Fruit fly (Drosophila melanogaster): ENCODE measurements around the gene Pink1.

DNA sequence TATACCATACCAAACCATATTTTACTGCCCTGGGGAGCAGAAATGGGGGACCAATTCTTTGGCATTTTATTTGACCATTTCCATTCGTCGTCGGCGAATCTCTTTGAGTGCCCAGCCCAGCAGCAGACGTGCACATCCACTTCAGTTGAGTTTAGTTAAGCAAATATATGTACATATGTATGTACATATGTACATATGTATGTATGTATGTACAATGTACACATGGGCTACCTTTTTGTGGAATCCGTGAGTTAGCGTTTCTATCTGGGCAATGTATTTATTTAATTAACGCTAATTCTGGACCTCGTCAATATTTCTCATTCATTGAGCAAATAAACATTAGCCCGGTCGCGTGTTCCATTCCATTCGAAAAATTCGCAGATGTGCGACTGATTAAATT, 36.4 kb downstream of the Pink1 start:
- no peak for TF ChIP-seq CG10348 (GFP tag; IDR thresholded peaks at IDR 0.05)
- TF ChIP-seq CG15710 (tag; optimal IDR thresholded peaks at IDR 0.05): no peak
- TF ChIP-seq rn (GFP tag; IDR thresholded peaks at IDR 0.05): no peak
- TF ChIP-seq CG32121 (GFP tag; IDR thresholded peaks at IDR 0.05): no peak
- TF ChIP-seq EcR (GFP tag; optimal IDR thresholded peaks at IDR 0.05): no peak
- no peak for TF ChIP-seq CG34367 (tag; optimal IDR thresholded peaks at IDR 0.05)
- TF ChIP-seq Ets98B (GFP tag; IDR thresholded peaks at IDR 0.05): no peak
- TF ChIP-seq CG4496 (GFP tag; IDR thresholded peaks at IDR 0.05): no peak
- TF ChIP-seq Pif1A (GFP tag; optimal IDR thresholded peaks at IDR 0.05): no peak
